Fruit fly (Drosophila melanogaster) whole organism, embryonic: ENCODE measurements around the gene PCNA2.

ENCODE experiments used
- Abd-B ChIP-seq: fragments of 200-800 bp; sonication (Bioruptor generic); optimal IDR thresholded peaks from 2 replicates; lab custom pipeline; 2018; ENCODE audit warnings: missing biosample characterization, mild to moderate bottlenecking, missing genetic modification characterization, moderate library complexity
- Asciz ChIP-seq: fragments of 200-800 bp; sonication (Bioruptor generic); optimal IDR thresholded peaks from 2 replicates; lab custom pipeline; 2017; ENCODE audit warnings: missing biosample characterization, mild to moderate bottlenecking, missing genetic modification characterization, missing genetic modification reagents
- Bgb ChIP-seq: fragments of 200-800 bp; sonication (Bioruptor generic); IDR thresholded peaks from 2 replicates; pipeline ENCODE4 v1.3.6; 2022; ENCODE audit warnings: missing biosample characterization, missing genetic modification characterization; ENCODE audit not compliant: partially characterized antibody
- CG11695 ChIP-seq: fragments of 200-800 bp; sonication (Bioruptor generic); IDR thresholded peaks from 3 replicates; pipeline ENCODE4 v1.3.6; 2022; ENCODE audit warnings: missing biosample characterization, missing genetic modification characterization
- CG14050 ChIP-seq: fragments of 200-800 bp; sonication (Bioruptor generic); IDR thresholded peaks from 3 replicates; pipeline ENCODE4 v1.3.6; 2022; ENCODE audit warnings: missing biosample characterization, missing genetic modification characterization
- CG14667 ChIP-seq: fragments of 200-800 bp; sonication (Bioruptor generic); IDR thresholded peaks from 2 replicates; pipeline ENCODE4 v1.3.6; 2022; ENCODE audit warnings: missing biosample characterization, missing genetic modification characterization
- CG14965 ChIP-seq: fragments of 200-800 bp; sonication (Bioruptor generic); optimal IDR thresholded peaks from 2 replicates; lab custom pipeline; 2016; ENCODE audit warnings: missing biosample characterization, missing genetic modification characterization, borderline replicate concordance
- CG18476 ChIP-seq: fragments of 200-800 bp; sonication (Bioruptor generic); optimal IDR thresholded peaks from 2 replicates; lab custom pipeline; 2016; ENCODE audit warnings: missing biosample characterization, mild to moderate bottlenecking, missing genetic modification characterization
- CG2129 ChIP-seq: fragments of 200-800 bp; sonication (Bioruptor generic); IDR thresholded peaks from 2 replicates; pipeline ENCODE4 v1.3.6; 2022; ENCODE audit warnings: missing biosample characterization, missing genetic modification characterization; ENCODE audit not compliant: partially characterized antibody
- CG2199 ChIP-seq: fragments of 200-800 bp; sonication (Bioruptor generic); IDR thresholded peaks from 3 replicates; pipeline ENCODE4 v1.3.6; 2022; ENCODE audit warnings: missing biosample characterization, missing genetic modification characterization
- CG30431 ChIP-seq: fragments of 200-800 bp; sonication (Bioruptor generic); optimal IDR thresholded peaks from 2 replicates; lab custom pipeline; 2017; ENCODE audit warnings: missing biosample characterization, missing genetic modification characterization
- CG31388 ChIP-seq: fragments of 200-800 bp; sonication (Bioruptor generic); optimal IDR thresholded peaks from 2 replicates; lab custom pipeline; 2016; ENCODE audit warnings: missing biosample characterization, missing genetic modification characterization
- CG33213 ChIP-seq: fragments of 200-800 bp; sonication (Bioruptor generic); optimal IDR thresholded peaks from 3 replicates; lab custom pipeline; 2016; ENCODE audit warnings: missing biosample characterization, missing genetic modification characterization
- CG34376 ChIP-seq: fragments of 200-800 bp; sonication (Bioruptor generic); optimal IDR thresholded peaks from 2 replicates; lab custom pipeline; 2018; ENCODE audit warnings: missing biosample characterization, mild to moderate bottlenecking, missing genetic modification characterization
- CG3726 ChIP-seq: fragments of 200-800 bp; sonication (Bioruptor generic); IDR thresholded peaks from 3 replicates; pipeline ENCODE4, ENCODE4 v1.3.6; 2022; ENCODE audit warnings: missing biosample characterization, missing genetic modification characterization
- CG3838 ChIP-seq: fragments of 200-800 bp; sonication (Bioruptor generic); optimal IDR thresholded peaks from 3 replicates; lab custom pipeline; 2016; ENCODE audit warnings: missing biosample characterization, missing genetic modification characterization
- CG4820 ChIP-seq: fragments of 200-800 bp; sonication (Bioruptor generic); optimal IDR thresholded peaks from 3 replicates; lab custom pipeline; 2016; ENCODE audit warnings: missing biosample characterization, missing genetic modification characterization
- CG7271 ChIP-seq: fragments of 200-800 bp; sonication (Bioruptor generic); optimal IDR thresholded peaks from 2 replicates; lab custom pipeline; 2018; ENCODE audit warnings: missing biosample characterization, mild to moderate bottlenecking, missing genetic modification characterization, moderate library complexity
- CG7745 ChIP-seq: fragments of 200-800 bp; sonication (Bioruptor generic); optimal IDR thresholded peaks from 2 replicates; lab custom pipeline; 2018; ENCODE audit warnings: missing biosample characterization, mild to moderate bottlenecking, missing genetic modification characterization, moderate library complexity
- CG8388 ChIP-seq: fragments of 200-800 bp; sonication (Bioruptor generic); optimal IDR thresholded peaks from 2 replicates; lab custom pipeline; 2019; ENCODE audit warnings: missing biosample characterization, mild to moderate bottlenecking, missing genetic modification characterization, moderate library complexity
- Deaf1 ChIP-seq: fragments of 200-800 bp; optimal IDR thresholded peaks from 3 replicates; lab custom pipeline; 2019; ENCODE audit warnings: missing biosample characterization, mild to moderate bottlenecking, missing genetic modification characterization, moderate library complexity
- Fer1 ChIP-seq: fragments of 200-800 bp; sonication (Bioruptor generic); optimal IDR thresholded peaks from 2 replicates; lab custom pipeline; 2017; ENCODE audit warnings: missing biosample characterization, mild to moderate bottlenecking, missing genetic modification characterization
- HmgD ChIP-seq: fragments of 200-800 bp; sonication (Bioruptor generic); optimal IDR thresholded peaks from 3 replicates; lab custom pipeline; 2016; ENCODE audit warnings: missing biosample characterization, missing genetic modification characterization
- NC2α ChIP-seq: fragments of 200-800 bp; sonication (Bioruptor generic); optimal IDR thresholded peaks from 2 replicates; lab custom pipeline; 2016; ENCODE audit warnings: missing biosample characterization, missing genetic modification characterization
- Nf-YA ChIP-seq: fragments of 200-800 bp; sonication (Bioruptor generic); IDR thresholded peaks from 2 replicates; pipeline ENCODE4 v1.3.6; 2022; ENCODE audit warnings: missing biosample characterization, missing genetic modification characterization
- Optix ChIP-seq: fragments of 200-800 bp; sonication (Bioruptor generic); IDR thresholded peaks from 3 replicates; pipeline ENCODE4 v1.3.6; 2022; ENCODE audit warnings: missing biosample characterization, missing genetic modification characterization
- PHDP ChIP-seq: fragments of 200-800 bp; sonication (Bioruptor generic); optimal IDR thresholded peaks from 3 replicates; lab custom pipeline; 2018; ENCODE audit warnings: missing biosample characterization, mild to moderate bottlenecking, missing genetic modification characterization, moderate library complexity
- Rx ChIP-seq: fragments of 200-800 bp; sonication (Bioruptor generic); IDR thresholded peaks from 2 replicates; pipeline ENCODE4 v1.3.6; 2022; ENCODE audit warnings: missing biosample characterization, missing genetic modification characterization
- Six4 ChIP-seq: fragments of 200-800 bp; sonication (Bioruptor generic); optimal IDR thresholded peaks from 2 replicates; lab custom pipeline; 2016; ENCODE audit warnings: missing biosample characterization, missing genetic modification characterization
- Sox102F ChIP-seq: fragments of 200-800 bp; sonication (Bioruptor generic); optimal IDR thresholded peaks from 2 replicates; lab custom pipeline; 2018; ENCODE audit warnings: missing biosample characterization, mild to moderate bottlenecking, missing genetic modification characterization, moderate library complexity
- Stat92E ChIP-seq, 3 experiments: fragments of >200 bp in 2 of 3; fragments of 200-800 bp in 1 of 3; sonication (Bioruptor generic) in 1 of 3; optimal IDR thresholded peaks; 2 replicates each; lab custom pipeline; 2017 to 2019; ENCODE audit warnings: missing biosample characterization in 3 of 3, missing genetic modification characterization in 3 of 3, mild to moderate bottlenecking in 1 of 3, moderate library complexity in 1 of 3
- Vsx1 ChIP-seq: fragments of 200-800 bp; sonication (Bioruptor generic); optimal IDR thresholded peaks from 2 replicates; lab custom pipeline; 2017; ENCODE audit warnings: missing biosample characterization, mild to moderate bottlenecking, missing genetic modification characterization, missing genetic modification reagents
- aop ChIP-seq: fragments of 200-800 bp; sonication (Bioruptor generic); IDR thresholded peaks from 2 replicates; pipeline ENCODE4 v1.3.6; 2022; ENCODE audit warnings: missing biosample characterization, missing genetic modification characterization
- bab2 ChIP-seq: fragments of 200-800 bp; sonication (Bioruptor generic); optimal IDR thresholded peaks from 2 replicates; lab custom pipeline; 2016; ENCODE audit warnings: missing biosample characterization, missing genetic modification characterization
- cato ChIP-seq: fragments of 200-800 bp; sonication (Bioruptor generic); optimal IDR thresholded peaks from 2 replicates; lab custom pipeline; 2016; ENCODE audit warnings: missing biosample characterization, missing genetic modification characterization, borderline replicate concordance
- crol ChIP-seq: fragments of 200-800 bp; sonication (Bioruptor generic); IDR thresholded peaks from 2 replicates; pipeline ENCODE4 v1.3.6; 2022; ENCODE audit warnings: missing biosample characterization, missing genetic modification characterization
- en ChIP-seq: fragments of 200-800 bp; sonication (Bioruptor generic); optimal IDR thresholded peaks from 2 replicates; lab custom pipeline; 2016; ENCODE audit warnings: missing biosample characterization, missing genetic modification characterization
- ftz-f1 ChIP-seq: fragments of 200-800 bp; sonication (Bioruptor generic); optimal IDR thresholded peaks from 2 replicates; lab custom pipeline; 2016; ENCODE audit warnings: missing biosample characterization, missing genetic modification characterization
- fu2 ChIP-seq: fragments of 200-800 bp; sonication (Bioruptor generic); optimal IDR thresholded peaks from 2 replicates; lab custom pipeline; 2016; ENCODE audit warnings: missing biosample characterization, missing genetic modification characterization
- gro ChIP-seq: fragments of 200-800 bp; sonication (Bioruptor generic); optimal IDR thresholded peaks from 2 replicates; lab custom pipeline; 2016; ENCODE audit warnings: missing biosample characterization, missing genetic modification characterization
- jigr1 ChIP-seq: fragments of 200-800 bp; sonication (Bioruptor generic); IDR thresholded peaks from 3 replicates; pipeline ENCODE4 v1.3.6; 2022; ENCODE audit warnings: missing biosample characterization, missing genetic modification characterization
- klu ChIP-seq: fragments of 200-800 bp; sonication (Bioruptor generic); IDR thresholded peaks from 2 replicates; pipeline ENCODE4 v1.3.6; 2022; ENCODE audit warnings: missing biosample characterization, missing genetic modification characterization
- nerfin-2 ChIP-seq: fragments of 200-800 bp; sonication (Bioruptor generic); IDR thresholded peaks from 2 replicates; pipeline ENCODE4 v1.3.6; 2022; ENCODE audit warnings: missing biosample characterization, missing genetic modification characterization; ENCODE audit not compliant: partially characterized antibody
- org-1 ChIP-seq: fragments of 200-800 bp; sonication (Bioruptor generic); optimal IDR thresholded peaks from 2 replicates; lab custom pipeline; 2017; ENCODE audit warnings: missing biosample characterization, missing genetic modification characterization
- sens ChIP-seq: fragments of 200-800 bp; sonication (Bioruptor generic); peaks from one replicate; lab custom pipeline; 2016; ENCODE audit warnings: missing biosample characterization, missing genetic modification characterization
- sima ChIP-seq: fragments of 200-800 bp; sonication (Bioruptor generic); optimal IDR thresholded peaks from 2 replicates; lab custom pipeline; 2016; ENCODE audit warnings: missing biosample characterization, missing genetic modification characterization
- so ChIP-seq: fragments of 200-800 bp; sonication (Bioruptor generic); IDR thresholded peaks from 3 replicates; pipeline ENCODE4 v1.3.6; 2022; ENCODE audit warnings: missing biosample characterization, missing genetic modification characterization
- sr ChIP-seq: fragments of 200-800 bp; sonication (Bioruptor generic); IDR thresholded peaks from 3 replicates; pipeline ENCODE4 v1.3.6; 2022; ENCODE audit warnings: missing biosample characterization, missing genetic modification characterization
- tin ChIP-seq: fragments of 200-800 bp; sonication (Bioruptor generic); optimal IDR thresholded peaks from 3 replicates; lab custom pipeline; 2016; ENCODE audit warnings: missing biosample characterization, missing genetic modification characterization
- zf30C ChIP-seq: fragments of 200-800 bp; sonication (Bioruptor generic); optimal IDR thresholded peaks from 3 replicates; lab custom pipeline; 2018; ENCODE audit warnings: missing biosample characterization, mild to moderate bottlenecking, missing genetic modification characterization

Gene PCNA2

DNA sequence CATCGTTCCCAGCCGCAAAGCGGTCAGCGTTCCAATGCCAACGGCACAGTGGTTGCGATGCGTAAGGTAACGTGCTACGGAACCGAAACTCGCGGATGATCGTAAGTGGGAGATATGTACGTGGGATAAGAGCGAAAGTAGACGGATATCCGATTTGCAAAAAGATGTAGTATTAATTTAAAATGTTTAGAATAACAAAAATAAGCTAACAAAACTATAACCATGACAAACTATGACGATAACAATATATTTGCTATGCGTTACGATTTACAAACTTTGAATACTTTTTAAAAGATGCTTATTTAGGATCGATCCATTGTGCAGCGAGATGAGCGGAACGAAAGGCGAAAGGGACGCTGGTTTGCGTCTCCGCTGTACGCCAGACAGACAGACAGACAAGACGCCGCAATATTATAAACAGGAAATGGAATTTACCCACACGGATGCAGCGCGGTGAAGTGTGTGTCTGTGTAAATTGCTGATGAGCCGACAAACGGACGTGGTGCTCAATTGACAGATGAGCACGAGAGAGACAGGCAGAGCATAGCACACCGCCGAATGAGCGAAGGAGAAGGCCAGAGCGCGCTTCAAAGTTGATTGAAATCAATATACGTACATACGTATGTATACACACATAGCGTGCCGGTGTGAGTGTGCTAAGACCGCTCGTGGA is 8.0 kb downstream of the PCNA2 start (continued):
- TF ChIP-seq gro (GFP tag; lab: Kevin White, UChicago), result peak; percentile 98
- peak; percentile 67 for TF ChIP-seq crol
- TF ChIP-seq org-1, result peak; percentile 97
- TF ChIP-seq Six4 (GFP tag; lab: Kevin White, UChicago), result peak; percentile 93
- TF ChIP-seq Fer1 (GFP tag; lab: Kevin White, UChicago), result peak; percentile 94
- peak; percentile 88 for TF ChIP-seq CG31388
- no peak for TF ChIP-seq CG7745
- TF ChIP-seq ftz-f1, result peak; percentile 82
- no peak for TF ChIP-seq nerfin-2 (GFP tag; lab: Robert Waterston, UW)
- no peak for TF ChIP-seq Stat92E (GFP tag; optimal IDR thresholded peaks at IDR 0.05; lab: Kevin White, UChicago)
- peak; percentile 96 for TF ChIP-seq fu2
- TF ChIP-seq CG14965 (GFP tag; lab: Kevin White, UChicago), result peak; percentile 84
- peak; percentile 97 for TF ChIP-seq Sox102F
- TF ChIP-seq CG14667 (GFP tag; lab: Robert Waterston, UW), result peak; percentile 87
- TF ChIP-seq jigr1 (GFP tag; lab: Robert Waterston, UW), result peak; percentile 94
- peak; percentile 92 for TF ChIP-seq Asciz (GFP tag; lab: Kevin White, UChicago)
- peak; percentile 88 for TF ChIP-seq CG3838
- peak; percentile 90 for TF ChIP-seq CG33213 (GFP tag; lab: Kevin White, UChicago)
- TF ChIP-seq PHDP (tag; lab: Kevin White, UChicago), result peak; percentile 95
- TF ChIP-seq en (GFP tag; lab: Kevin White, UChicago), result peak; percentile 94
- TF ChIP-seq aop (GFP tag; lab: Robert Waterston, UW), result peak; percentile 99
- peak; percentile 97 for TF ChIP-seq CG18476
- peak; percentile 89 for TF ChIP-seq cato (GFP tag; lab: Kevin White, UChicago)
- TF ChIP-seq sr, result 0 out of 3 replicates have a peak, but pooled peaks have one; percentile 44
- peak; percentile 100 for TF ChIP-seq sens (GFP tag; lab: Kevin White, UChicago)
- TF ChIP-seq zf30C (GFP tag; lab: Kevin White, UChicago), result no peak
- TF ChIP-seq Rx (GFP tag; lab: Robert Waterston, UW), result peak; percentile 92
- peak; percentile 93; the same call in 2 of the 3 replicates for TF ChIP-seq CG3726 (GFP tag; lab: Robert Waterston, UW)
- TF ChIP-seq CG34376 (GFP tag; lab: Kevin White, UChicago), result peak; percentile 88
- peak; percentile 94 for TF ChIP-seq CG8388
- TF ChIP-seq Vsx1 (GFP tag; lab: Kevin White, UChicago), result peak; percentile 87
- peak; percentile 91; the same call in 2 of the 3 replicates for TF ChIP-seq so (GFP tag; lab: Robert Waterston, UW)
- TF ChIP-seq bab2 (GFP tag; lab: Kevin White, UChicago), result peak; percentile 96
- TF ChIP-seq Nf-YA (GFP tag; lab: Robert Waterston, UW), result peak; percentile 80
- peak; percentile 94 for TF ChIP-seq CG4820
- no peak; the same call in 1 of the 2 replicates for TF ChIP-seq Bgb (GFP tag; lab: Robert Waterston, UW)
- TF ChIP-seq Abd-B, result peak; percentile 97
- peak; percentile 96 for TF ChIP-seq tin
- TF ChIP-seq CG11695, result peak; percentile 94
- peak; percentile 94 for TF ChIP-seq Optix (GFP tag; lab: Robert Waterston, UW)
- peak; percentile 90 for TF ChIP-seq CG14050 (GFP tag; lab: Robert Waterston, UW)
- peak; percentile 58; the same call in 1 of the 3 replicates for TF ChIP-seq CG2199 (GFP tag; lab: Robert Waterston, UW)
- TF ChIP-seq CG2129 (GFP tag; lab: Robert Waterston, UW), result no peak
- TF ChIP-seq klu, result peak; percentile 92
- TF ChIP-seq HmgD, result peak; percentile 63
- TF ChIP-seq CG30431, result peak; percentile 97
- TF ChIP-seq sima (GFP tag; lab: Kevin White, UChicago), result peak; percentile 89
- TF ChIP-seq Deaf1 (tag; lab: Kevin White, UChicago), result peak; percentile 80
- peak; percentile 94 for TF ChIP-seq NC2α (GFP tag; lab: Kevin White, UChicago)
- no peak for TF ChIP-seq CG7271 (tag; lab: Kevin White, UChicago)
